Fruit fly (Drosophila melanogaster) whole organism, embryonic: ENCODE results near the gene drpr.
A peak's percentile ranks its signal among the peaks of the same experiment; 100 is the strongest.

Experiments used
- Asciz ChIP-seq: fragments of 200-800 bp; sonication (Bioruptor generic); optimal IDR thresholded peaks from 2 replicates; lab custom pipeline; 2017; ENCODE audit warnings: missing biosample characterization, mild to moderate bottlenecking, missing genetic modification characterization, missing genetic modification reagents
- CG10209 ChIP-seq: fragments of 200-800 bp; sonication (Bioruptor generic); optimal IDR thresholded peaks from 3 replicates; lab custom pipeline; 2017; ENCODE audit warnings: missing biosample characterization, mild to moderate bottlenecking, missing genetic modification characterization, missing genetic modification reagents
- CG10366 ChIP-seq: fragments of 200-800 bp; sonication (Bioruptor generic); IDR thresholded peaks from 2 replicates; pipeline ENCODE4 v1.3.6; 2022; ENCODE audit warnings: missing biosample characterization, missing genetic modification characterization
- CG10543 ChIP-seq: fragments of 200-800 bp; sonication (Bioruptor generic); optimal IDR thresholded peaks from 3 replicates; lab custom pipeline; 2017; ENCODE audit warnings: missing biosample characterization, mild to moderate bottlenecking, missing genetic modification characterization, moderate library complexity
- CG14050 ChIP-seq: fragments of 200-800 bp; sonication (Bioruptor generic); IDR thresholded peaks from 3 replicates; pipeline ENCODE4 v1.3.6; 2022; ENCODE audit warnings: missing biosample characterization, missing genetic modification characterization
- CG17385 ChIP-seq: fragments of 200-800 bp; sonication (Bioruptor generic); optimal IDR thresholded peaks from 3 replicates; lab custom pipeline; 2018; ENCODE audit warnings: missing biosample characterization, mild to moderate bottlenecking, missing genetic modification characterization
- CG17612 ChIP-seq: fragments of 200-800 bp; sonication (Bioruptor generic); IDR thresholded peaks from 2 replicates; pipeline ENCODE4 v1.3.6; 2022; ENCODE audit warnings: missing biosample characterization, missing genetic modification characterization
- CG17802 ChIP-seq: fragments of 200-800 bp; sonication (Bioruptor generic); optimal IDR thresholded peaks from 2 replicates; lab custom pipeline; 2018; ENCODE audit warnings: missing biosample characterization, mild to moderate bottlenecking, missing genetic modification characterization, moderate library complexity
- CG1832 ChIP-seq: fragments of 200-800 bp; sonication (Bioruptor generic); optimal IDR thresholded peaks from 2 replicates; lab custom pipeline; 2017; ENCODE audit warnings: missing biosample characterization, mild to moderate bottlenecking, missing genetic modification characterization, inconsistent platforms
- CG30403 ChIP-seq: fragments of 200-800 bp; sonication (Bioruptor generic); optimal IDR thresholded peaks from 3 replicates; lab custom pipeline; 2016; ENCODE audit warnings: missing biosample characterization, missing genetic modification characterization
- CG31224 ChIP-seq: fragments of 200-800 bp; sonication (Bioruptor generic); IDR thresholded peaks from 2 replicates; pipeline ENCODE4 v1.3.6; 2022; ENCODE audit warnings: missing biosample characterization, missing genetic modification characterization
- CG6765 ChIP-seq: fragments of 200-800 bp; sonication (Bioruptor generic); optimal IDR thresholded peaks from 3 replicates; lab custom pipeline; 2017; ENCODE audit warnings: missing biosample characterization, mild to moderate bottlenecking, missing genetic modification characterization
- CG7745 ChIP-seq: fragments of 200-800 bp; sonication (Bioruptor generic); optimal IDR thresholded peaks from 2 replicates; lab custom pipeline; 2018; ENCODE audit warnings: missing biosample characterization, mild to moderate bottlenecking, missing genetic modification characterization, moderate library complexity
- CG7928 ChIP-seq: fragments of 200-800 bp; sonication (Bioruptor generic); optimal IDR thresholded peaks from 2 replicates; lab custom pipeline; 2017; ENCODE audit warnings: missing biosample characterization, mild to moderate bottlenecking, missing genetic modification characterization
- CG9932 ChIP-seq: fragments of 200-800 bp; sonication (Bioruptor generic); IDR thresholded peaks from 2 replicates; pipeline ENCODE4 v1.3.6; 2022; ENCODE audit warnings: missing biosample characterization, missing genetic modification characterization
- Lpt ChIP-seq: fragments of >200 bp; optimal IDR thresholded peaks from 2 replicates; lab custom pipeline; 2018; ENCODE audit warnings: missing biosample characterization, missing genetic modification characterization
- MBD-R2 ChIP-seq: fragments of 200-800 bp; sonication (Bioruptor generic); IDR thresholded peaks from 2 replicates; pipeline ENCODE4 v1.3.6; 2022; ENCODE audit warnings: missing biosample characterization, missing genetic modification characterization
- MESR4 ChIP-seq: fragments of 200-800 bp; sonication (Bioruptor generic); optimal IDR thresholded peaks from 2 replicates; lab custom pipeline; 2018; ENCODE audit warnings: missing biosample characterization, mild to moderate bottlenecking, missing genetic modification characterization, moderate library complexity
- Pdp1 ChIP-seq, 2 experiments: fragments of 200-800 bp; sonication (Bioruptor generic); optimal IDR thresholded peaks; 3 replicates each; lab custom pipeline; 2016; ENCODE audit warnings: missing biosample characterization in 2 of 2, missing genetic modification characterization in 2 of 2, mild to moderate bottlenecking in 1 of 2, moderate library complexity in 1 of 2
- Scr ChIP-seq: fragments of 200-800 bp; sonication (Bioruptor generic); IDR thresholded peaks from 2 replicates; pipeline ENCODE4 v1.3.6; 2022; ENCODE audit warnings: missing biosample characterization, missing genetic modification characterization; ENCODE audit not compliant: partially characterized antibody
- Spps ChIP-seq: fragments of 200-800 bp; sonication (Bioruptor generic); optimal IDR thresholded peaks from 2 replicates; lab custom pipeline; 2018; ENCODE audit warnings: missing biosample characterization, mild to moderate bottlenecking, missing genetic modification characterization
- TFAM ChIP-seq: fragments of 200-800 bp; sonication (Bioruptor generic); optimal IDR thresholded peaks from 2 replicates; lab custom pipeline; 2017; ENCODE audit warnings: missing biosample characterization, missing genetic modification characterization, inconsistent platforms
- Usf ChIP-seq: fragments of 200-800 bp; sonication (Bioruptor generic); optimal IDR thresholded peaks from 2 replicates; lab custom pipeline; 2017; ENCODE audit warnings: missing genotype, missing biosample characterization, missing genetic modification characterization
- Xrp1 ChIP-seq: fragments of 200-800 bp; sonication (Bioruptor generic); IDR thresholded peaks from 2 replicates; pipeline ENCODE4 v1.3.6; 2022; ENCODE audit warnings: missing biosample characterization, missing genetic modification characterization
- ab ChIP-seq: fragments of 200-800 bp; sonication (Bioruptor generic); optimal IDR thresholded peaks from 2 replicates; lab custom pipeline; 2016; ENCODE audit warnings: missing biosample characterization, missing genetic modification characterization
- al ChIP-seq: fragments of 200-800 bp; sonication (Bioruptor generic); IDR thresholded peaks from 2 replicates; pipeline ENCODE4 v1.3.6; 2022; ENCODE audit warnings: missing biosample characterization, missing genetic modification characterization
- bowl ChIP-seq: fragments of 200-800 bp; sonication (Bioruptor generic); IDR thresholded peaks from 2 replicates; pipeline ENCODE4 v1.3.6; 2022; ENCODE audit warnings: missing biosample characterization, missing genetic modification characterization
- btn ChIP-seq: fragments of 200-800 bp; sonication (Bioruptor generic); optimal IDR thresholded peaks from 2 replicates; lab custom pipeline; 2016; ENCODE audit warnings: missing biosample characterization, missing genetic modification characterization
- caup ChIP-seq: fragments of 200-800 bp; sonication (Bioruptor generic); optimal IDR thresholded peaks from 3 replicates; lab custom pipeline; 2017; ENCODE audit warnings: missing biosample characterization, mild to moderate bottlenecking, missing genetic modification characterization, moderate library complexity; ENCODE audit not compliant: severe bottlenecking
- corto ChIP-seq: fragments of 200-800 bp; sonication (Bioruptor generic); optimal IDR thresholded peaks from 2 replicates; lab custom pipeline; 2016; ENCODE audit warnings: missing biosample characterization, mild to moderate bottlenecking, missing genetic modification characterization, moderate library complexity
- dmrt11E ChIP-seq: fragments of 200-800 bp; sonication (Bioruptor generic); optimal IDR thresholded peaks from 3 replicates; lab custom pipeline; 2018; ENCODE audit warnings: missing biosample characterization, mild to moderate bottlenecking, missing genetic modification characterization, moderate library complexity
- dysf ChIP-seq: fragments of 200-800 bp; sonication (Bioruptor generic); IDR thresholded peaks from 3 replicates; pipeline ENCODE4 v1.3.6; 2022; ENCODE audit warnings: missing biosample characterization, missing genetic modification characterization
- fd3F ChIP-seq: fragments of 200-800 bp; sonication (Bioruptor generic); optimal IDR thresholded peaks from 2 replicates; lab custom pipeline; 2018; ENCODE audit warnings: missing biosample characterization, mild to moderate bottlenecking, missing genetic modification characterization, moderate library complexity
- kah ChIP-seq: fragments of 200-800 bp; sonication (Bioruptor generic); optimal IDR thresholded peaks from 2 replicates; lab custom pipeline; 2018; ENCODE audit warnings: missing biosample characterization, mild to moderate bottlenecking, missing genetic modification characterization
- peb ChIP-seq: fragments of 200-800 bp; sonication (Bioruptor generic); IDR thresholded peaks from 2 replicates; pipeline ENCODE4 v1.3.6; 2022; ENCODE audit warnings: missing biosample characterization, missing genetic modification characterization
- pita ChIP-seq: fragments of 200-800 bp; sonication (Bioruptor generic); optimal IDR thresholded peaks from 2 replicates; lab custom pipeline; 2017; ENCODE audit warnings: missing biosample characterization, mild to moderate bottlenecking, missing genetic modification characterization
- pnt ChIP-seq: fragments of 200-800 bp; sonication (Bioruptor generic); optimal IDR thresholded peaks from 3 replicates; lab custom pipeline; 2016; ENCODE audit warnings: missing biosample characterization, missing genetic modification characterization
- repo ChIP-seq: fragments of 200-800 bp; sonication (Bioruptor generic); optimal IDR thresholded peaks from 2 replicates; lab custom pipeline; 2016; ENCODE audit warnings: missing biosample characterization, missing genetic modification characterization
- salm ChIP-seq: fragments of 200-800 bp; sonication (Bioruptor generic); optimal IDR thresholded peaks from 2 replicates; lab custom pipeline; 2018; ENCODE audit warnings: missing biosample characterization, mild to moderate bottlenecking, missing genetic modification characterization
- sc ChIP-seq, 3 experiments: fragments of >200 bp in 2 of 3; fragments of 200-800 bp in 1 of 3; sonication (Bioruptor generic) in 1 of 3; optimal IDR thresholded peaks; 2 replicates in 2 of 3; 3 replicates in 1 of 3; lab custom pipeline; 2017; ENCODE audit warnings: mild to moderate bottlenecking in 1 of 3, missing biosample characterization in 1 of 3, missing genetic modification characterization in 1 of 3, missing genetic modification reagents in 1 of 3
- schlank ChIP-seq: fragments of 200-800 bp; sonication (Bioruptor generic); optimal IDR thresholded peaks from 2 replicates; lab custom pipeline; 2018; ENCODE audit warnings: missing biosample characterization, mild to moderate bottlenecking, missing genetic modification characterization
- scrt ChIP-seq: fragments of 200-800 bp; sonication (Bioruptor generic); optimal IDR thresholded peaks from 2 replicates; lab custom pipeline; 2018; ENCODE audit warnings: missing biosample characterization, mild to moderate bottlenecking, missing genetic modification characterization, moderate library complexity
- sima ChIP-seq: fragments of 200-800 bp; sonication (Bioruptor generic); optimal IDR thresholded peaks from 2 replicates; lab custom pipeline; 2016; ENCODE audit warnings: missing biosample characterization, missing genetic modification characterization
- sqz ChIP-seq: fragments of 200-800 bp; sonication (Bioruptor generic); optimal IDR thresholded peaks from 3 replicates; lab custom pipeline; 2018; ENCODE audit warnings: missing biosample characterization, mild to moderate bottlenecking, missing genetic modification characterization
- tll ChIP-seq, 2 experiments: fragments of 200-800 bp in 1 of 2; fragments of >200 bp in 1 of 2; sonication (Bioruptor generic) in 1 of 2; optimal IDR thresholded peaks; 2 replicates each; lab custom pipeline; 2017 to 2019; ENCODE audit warnings: missing biosample characterization in 2 of 2, missing genetic modification characterization in 2 of 2, mild to moderate bottlenecking in 1 of 2, moderate library complexity in 1 of 2
- trem ChIP-seq: fragments of 200-800 bp; optimal IDR thresholded peaks from 3 replicates; lab custom pipeline; 2019; ENCODE audit warnings: missing biosample characterization, mild to moderate bottlenecking, missing genetic modification characterization, moderate library complexity
- zen2 ChIP-seq: fragments of 200-800 bp; sonication (Bioruptor generic); IDR thresholded peaks from 3 replicates; pipeline ENCODE4 v1.3.6; 2022; ENCODE audit warnings: missing biosample characterization, missing genetic modification characterization; ENCODE audit not compliant: partially characterized antibody

The drpr gene

DNA sequence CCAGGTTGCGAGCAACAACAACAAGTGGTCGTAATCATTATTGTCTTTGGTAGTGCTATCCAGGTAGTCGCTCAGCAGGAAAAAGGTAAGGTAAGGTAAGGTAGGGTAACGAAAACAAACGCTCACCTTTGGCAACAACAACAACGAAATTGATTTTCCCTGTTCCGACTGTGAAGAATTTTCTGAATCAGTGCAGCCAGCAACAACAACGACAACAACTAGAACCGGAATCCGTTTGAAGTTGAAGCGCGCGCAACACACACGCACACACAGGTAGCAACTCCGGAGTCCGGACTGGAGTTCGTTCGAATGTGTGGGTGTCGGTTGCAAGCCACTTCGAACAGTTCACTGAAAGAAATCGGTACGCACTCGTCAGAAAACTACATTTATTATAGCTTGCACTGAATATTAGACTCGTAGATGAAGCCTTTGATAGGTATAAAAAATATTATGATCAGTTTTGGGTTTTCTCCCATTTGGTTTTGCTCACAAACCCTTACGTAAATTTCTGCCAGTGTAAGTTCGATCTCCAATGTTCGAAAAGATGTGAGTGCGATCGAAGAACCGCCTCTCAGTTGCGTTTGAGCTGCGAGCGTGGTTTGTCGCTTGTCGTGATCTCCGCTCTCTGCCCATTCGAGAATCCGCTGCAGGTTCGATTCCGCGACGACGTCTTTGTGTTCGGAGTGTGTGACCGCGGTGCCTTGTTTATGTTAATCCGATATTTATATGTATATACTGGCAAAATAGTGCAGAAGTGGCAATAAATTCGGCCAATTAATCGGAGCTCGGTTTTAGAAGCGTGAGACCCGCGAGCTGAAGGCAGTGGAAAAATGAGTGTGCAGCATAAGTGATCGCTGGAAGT lies 15.7 kb upstream of the drpr start, which contains the start of gene CG13921 (continued):
- TF ChIP-seq CG9932 (GFP tag; lab: Robert Waterston, UW) (peak; percentile 99), corto (GFP tag; lab: Kevin White, UChicago) (peak; percentile 98), CG7928 (GFP tag; lab: Kevin White, UChicago) (peak; percentile 81), repo (peak; percentile 99), CG10366 (GFP tag; lab: Robert Waterston, UW) (peak; percentile 99), dysf (peak; percentile 99), CG10209 (GFP tag; lab: Kevin White, UChicago) (peak; percentile 99), CG14050 (GFP tag; lab: Robert Waterston, UW) (peak; percentile 98), trem (tag; lab: Kevin White, UChicago) (peak; percentile 97), Pdp1 (GFP tag; optimal IDR thresholded peaks at IDR 0.05; lab: Kevin White, UChicago) (peak; percentile 99 to 100), bowl (peak; percentile 96), dmrt11E (tag; lab: Kevin White, UChicago) (peak; percentile 100), kah (peak; percentile 95), CG17385 (GFP tag; lab: Kevin White, UChicago) (peak; percentile 94), salm (tag; lab: Kevin White, UChicago) (peak; percentile 97), MESR4 (GFP tag; lab: Kevin White, UChicago) (peak; percentile 77), al (GFP tag; lab: Robert Waterston, UW) (peak; percentile 99), peb (GFP tag; lab: Robert Waterston, UW) (peak; percentile 99), pita (no peak), CG7745 (tag; lab: Kevin White, UChicago) (peak; percentile 92), MBD-R2 (GFP tag; lab: Robert Waterston, UW) (peak; percentile 98), Usf (GFP tag; lab: Kevin White, UChicago) (peak; percentile 99), Scr (GFP tag; lab: Robert Waterston, UW) (no peak), CG1832 (GFP tag; lab: Kevin White, UChicago) (no peak), caup (GFP tag; lab: Kevin White, UChicago) (peak; percentile 98), fd3F (GFP tag; lab: Kevin White, UChicago) (peak; percentile 96), tll (GFP tag; optimal IDR thresholded peaks at IDR 0.05; lab: Kevin White, UChicago) (peak in 1 of 2 experiments; percentile 94), sqz (GFP tag; lab: Kevin White, UChicago) (peak; percentile 98), TFAM (GFP tag; lab: Kevin White, UChicago) (peak; percentile 97), sima (peak; percentile 98), Asciz (peak; percentile 98), CG30403 (GFP tag; lab: Kevin White, UChicago) (peak; percentile 100), CG31224 (GFP tag; lab: Robert Waterston, UW) (peak; percentile 96), CG17612 (peak; percentile 93), pnt (GFP tag; lab: Kevin White, UChicago) (peak; percentile 100), Xrp1 (peak; percentile 100), scrt (GFP tag; lab: Kevin White, UChicago) (peak; percentile 96), Spps (peak; percentile 99), btn (GFP tag; lab: Kevin White, UChicago) (peak; percentile 99), Lpt (GFP tag; lab: Kevin White, UChicago) (no peak), ab (GFP tag; lab: Kevin White, UChicago) (peak; percentile 97), zen2 (GFP tag; lab: Robert Waterston, UW) (no peak), CG6765 (GFP tag; lab: Kevin White, UChicago) (peak; percentile 94), schlank (tag; lab: Kevin White, UChicago) (peak; percentile 95), CG10543 (peak; percentile 91), sc (optimal IDR thresholded peaks at IDR 0.05; lab: Kevin White, UChicago) (no peak), sc (GFP tag; optimal IDR thresholded peaks at IDR 0.05; lab: Kevin White, UChicago) (peak; percentile 98), CG17802 (tag; lab: Kevin White, UChicago) (peak; percentile 93)
